Worm (Caenorhabditis elegans) whole organism, young adult: ENCODE data around the gene trpa-1.

Source experiments
- C06A6.2 ChIP-seq: fragments of 200-800 bp; sonication (Bioruptor generic); conservative IDR thresholded peaks from 2 replicates; pipeline ENCODE4 v1.3.6; 2022; ENCODE audit warnings: missing genetic modification characterization, missing compliant biosample characterization
- T07F8.4 ChIP-seq: sonication (generic microtip); optimal IDR thresholded peaks from 2 replicates; lab custom pipeline; 2016; ENCODE audit warnings: mild to moderate bottlenecking, missing genetic modification characterization, moderate library complexity, missing compliant biosample characterization
- dpl-1 ChIP-seq: fragments of 150-350 bp; optimal IDR thresholded peaks from 2 replicates; lab custom pipeline; 2014; ENCODE audit warnings: missing biosample characterization, missing genetic modification reagents, missing genetic modification characterization
- egl-44 ChIP-seq: fragments of 200-800 bp; sonication (Bioruptor generic); IDR thresholded peaks from 2 replicates; pipeline ENCODE4 v1.3.6; 2022; ENCODE audit warnings: missing genetic modification reagents, missing genetic modification characterization, missing compliant biosample characterization
- him-1 ChIP-seq: sonication (generic microtip); optimal IDR thresholded peaks from 2 replicates; lab custom pipeline; 2016; ENCODE audit warnings: missing genotype, missing genetic modification reagents, missing genetic modification characterization, missing compliant biosample characterization
- lin-26 ChIP-seq: fragments of 200-800 bp; sonication (Bioruptor generic); IDR thresholded peaks from 2 replicates; pipeline ENCODE4 v1.3.6; 2022; ENCODE audit warnings: missing genetic modification reagents, missing genetic modification characterization, missing compliant biosample characterization
- lin-35 ChIP-seq, 3 experiments: fragments of 150-350 bp in 2 of 3; sonication (generic microtip) in 1 of 3; optimal IDR thresholded peaks; 2 replicates each; lab custom pipeline; 2014 to 2018; ENCODE audit warnings: missing biosample characterization in 3 of 3, missing genetic modification characterization in 3 of 3, missing genetic modification reagents in 3 of 3
- nfya-2 ChIP-seq: fragments of 200-800 bp; sonication (Bioruptor generic); IDR thresholded peaks from 2 replicates; pipeline ENCODE4 v1.3.6; 2022; ENCODE audit warnings: missing genetic modification reagents, missing genetic modification characterization, missing compliant biosample characterization
- nhr-27 ChIP-seq: fragments of 200-800 bp; sonication (Bioruptor generic); optimal IDR thresholded peaks from 2 replicates; lab custom pipeline; 2018; ENCODE audit warnings: mild to moderate bottlenecking, missing genetic modification characterization, moderate library complexity, missing compliant biosample characterization
- nhr-80 ChIP-seq: sonication (generic microtip); optimal IDR thresholded peaks from 2 replicates; lab custom pipeline; 2016; ENCODE audit warnings: missing genetic modification characterization, missing compliant biosample characterization
- repo-1 ChIP-seq: sonication (generic microtip); optimal IDR thresholded peaks from 2 replicates; lab custom pipeline; 2017; ENCODE audit warnings: mild to moderate bottlenecking, missing genetic modification characterization, missing compliant biosample characterization
- snpc-4 ChIP-seq, 5 experiments: fragments of 150-350 bp in 1 of 5; sonication (generic microtip) in 4 of 5; optimal IDR thresholded peaks; 2 replicates each; lab custom pipeline; 2014 to 2018; ENCODE audit warnings: missing genetic modification characterization in 5 of 5, missing biosample characterization in 3 of 5, antibody characterized with exemption in 2 of 5, mild to moderate bottlenecking in 2 of 5, missing compliant biosample characterization in 2 of 5, missing genotype in 2 of 5, moderate library complexity in 2 of 5, missing genetic modification reagents in 1 of 5
- unc-130 ChIP-seq: sonication (generic microtip); optimal IDR thresholded peaks from 2 replicates; lab custom pipeline; 2016; ENCODE audit warnings: missing genetic modification reagents, missing genetic modification characterization, missing compliant biosample characterization
- ztf-26 ChIP-seq: sonication (generic microtip); optimal IDR thresholded peaks from 2 replicates; lab custom pipeline; 2017; ENCODE audit warnings: missing genetic modification characterization, missing compliant biosample characterization

- TF ChIP-seq him-1 (tag; lab: Kevin White, UChicago) (no peak), nfya-2 (GFP tag; lab: Robert Waterston, UW) (no peak), C06A6.2 (GFP tag; lab: Robert Waterston, UW) (no peak), nhr-27 (tag; lab: Kevin White, UChicago) (no peak), dpl-1 (no peak), egl-44 (GFP tag; lab: Robert Waterston, UW) (no peak), nhr-80 (tag; lab: Kevin White, UChicago) (no peak), snpc-4 (GFP tag; optimal IDR thresholded peaks at IDR 0.05; lab: Kevin White, UChicago) (no peak), snpc-4 (tag; optimal IDR thresholded peaks at IDR 0.05; lab: Kevin White, UChicago) (no peak), T07F8.4 (tag; lab: Kevin White, UChicago) (no peak), lin-26 (GFP tag; lab: Robert Waterston, UW) (no peak), lin-35 (GFP tag; optimal IDR thresholded peaks at IDR 0.05; lab: Kevin White, UChicago) (no peak), ztf-26 (tag; lab: Kevin White, UChicago) (no peak), repo-1 (tag; lab: Kevin White, UChicago) (no peak), unc-130 (GFP tag; lab: Kevin White, UChicago) (no peak)
Measured at ce11 chrIV:11842121-11842520, 22.2 kb upstream of the trpa-1 start, which contains the start of gene F38H4.3.
